Worm (Caenorhabditis elegans) whole organism, midembryonic: ENCODE results near the gene nhr-196.

Experiments used
- T22C8.4 ChIP-seq: fragments of 200-800 bp; sonication (Bioruptor generic); IDR thresholded peaks from 2 replicates; pipeline ENCODE4 v1.3.6; 2022; ENCODE audit warnings: missing genetic modification characterization, missing compliant biosample characterization
- flt-1 ChIP-seq: fragments of 200-800 bp; sonication (Bioruptor generic); IDR thresholded peaks from 2 replicates; pipeline ENCODE4 v1.3.6; 2022; ENCODE audit warnings: missing genetic modification characterization, missing compliant biosample characterization
- klf-2 ChIP-seq: fragments of 200-800 bp; sonication (Bioruptor generic); conservative IDR thresholded peaks from 2 replicates; pipeline ENCODE4 v1.3.6; 2022; ENCODE audit warnings: missing genetic modification reagents, missing genetic modification characterization, missing compliant biosample characterization
- ref-1 ChIP-seq: fragments of 200-800 bp; sonication (Bioruptor generic); conservative IDR thresholded peaks from 2 replicates; pipeline ENCODE4 v1.3.6; 2022; ENCODE audit warnings: missing genetic modification reagents, missing genetic modification characterization, missing compliant biosample characterization
- tab-1 ChIP-seq: fragments of 200-800 bp; sonication (Bioruptor generic); IDR thresholded peaks from 2 replicates; pipeline ENCODE4 v1.3.6; 2022; ENCODE audit warnings: missing genetic modification characterization, missing compliant biosample characterization
- ztf-23 ChIP-seq: fragments of 200-800 bp; sonication (Bioruptor generic); IDR thresholded peaks from 2 replicates; pipeline ENCODE4 v1.3.6; 2022; ENCODE audit warnings: missing genetic modification reagents, missing genetic modification characterization, missing compliant biosample characterization

- no peak for TF ChIP-seq ref-1 (GFP tag; lab: Robert Waterston, UW)
- TF ChIP-seq ztf-23 (GFP tag; lab: Robert Waterston, UW), result no peak
- TF ChIP-seq tab-1, result no peak
- TF ChIP-seq T22C8.4 (GFP tag; lab: Robert Waterston, UW), result no peak
- TF ChIP-seq klf-2 (GFP tag; lab: Robert Waterston, UW), result no peak
- no peak for TF ChIP-seq flt-1 (GFP tag; lab: Robert Waterston, UW)
Observed at ce11 chrV:15693682-15694081, 8.2 kb downstream of the nhr-196 start, which contains the start of gene nhr-198.
